Worm (Caenorhabditis elegans): ENCODE data around the gene dyf-6.

ce11 chrX:10353857-10354256 is 32.5 kb downstream of the dyf-6 start:
- no peak for TF ChIP-seq nhr-28 (tag; optimal IDR thresholded peaks at IDR 0.05)
- TF ChIP-seq nhr-237 (tag; optimal IDR thresholded peaks at IDR 0.05), result no peak
- TF ChIP-seq unc-62 (GFP tag; optimal IDR thresholded peaks at IDR 0.05), result no peak
- TF ChIP-seq lin-13 (tag; optimal IDR thresholded peaks at IDR 0.05), result no peak
- no peak for TF ChIP-seq ztf-11 (tag; optimal IDR thresholded peaks at IDR 0.05)

Measured in whole organism, mixed stage, embryonic.